Fruit fly (Drosophila melanogaster): ENCODE data around the gene Blos3.

Blos3 gene

DNA sequence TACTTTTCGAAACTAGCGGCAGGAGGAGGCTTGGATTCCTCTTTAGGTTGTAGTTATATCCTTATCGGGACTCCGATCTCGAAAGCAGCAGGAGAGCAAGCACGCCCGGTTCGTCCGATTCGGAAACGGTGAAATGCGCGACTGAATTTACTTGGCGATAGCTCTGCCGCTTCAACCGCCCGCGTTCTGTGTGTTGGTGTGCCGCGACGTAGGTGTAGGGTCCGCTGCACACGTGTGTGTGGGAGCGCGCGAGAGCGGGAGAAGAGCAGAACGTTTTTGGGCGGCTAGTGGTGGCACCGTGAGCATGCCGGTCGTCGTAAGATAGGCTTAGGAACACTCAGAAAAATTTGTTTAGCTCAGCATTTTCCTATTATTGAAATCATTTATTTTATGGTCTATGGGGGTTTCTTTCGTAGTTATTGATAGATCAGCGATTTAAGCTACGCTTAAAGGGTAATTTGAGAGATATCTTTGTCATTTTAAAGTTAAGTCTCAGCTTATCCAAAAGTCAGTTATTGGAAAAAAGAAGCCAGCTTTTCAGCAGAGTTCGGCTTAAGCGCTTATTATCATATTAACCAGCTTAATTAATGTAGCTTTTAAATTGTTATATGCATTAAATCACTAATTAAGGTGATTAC, 29.5 kb upstream of the Blos3 start (continued):
- TF ChIP-seq grau (tag; optimal IDR thresholded peaks at IDR 0.05) (peak; percentile 1), Fer1 (GFP tag; optimal IDR thresholded peaks at IDR 0.05) (no peak), twi (tag; optimal IDR thresholded peaks at IDR 0.05) (no peak), zfh2 (GFP tag; optimal IDR thresholded peaks at IDR 0.05) (no peak), nom (GFP tag; optimal IDR thresholded peaks at IDR 0.05) (peak; percentile 63), Fer3 (tag; optimal IDR thresholded peaks at IDR 0.05) (no peak), CG7745 (tag; optimal IDR thresholded peaks at IDR 0.05) (no peak), D (optimal IDR thresholded peaks at IDR 0.05) (no peak), D (GFP tag; optimal IDR thresholded peaks at IDR 0.05) (no peak), mld (GFP tag; IDR thresholded peaks at IDR 0.05; ENCODE audit: partially characterized antibody) (no peak), Hr78 (GFP tag; optimal IDR thresholded peaks at IDR 0.05) (no peak), danr (GFP tag; IDR thresholded peaks at IDR 0.05) (no peak), CG4328 (GFP tag; optimal IDR thresholded peaks at IDR 0.05) (no peak), vvl (GFP tag; IDR thresholded peaks at IDR 0.05) (no peak), Dref (GFP tag; IDR thresholded peaks at IDR 0.05) (no peak), CG5953 (GFP tag; IDR thresholded peaks at IDR 0.05) (no peak), CG10366 (GFP tag; IDR thresholded peaks at IDR 0.05) (no peak), tgo (GFP tag; IDR thresholded peaks at IDR 0.05) (no peak), so (GFP tag; IDR thresholded peaks at IDR 0.05) (no peak), CG9609 (GFP tag; optimal IDR thresholded peaks at IDR 0.05) (no peak), CG11085 (GFP tag; IDR thresholded peaks at IDR 0.05) (no peak), Hmx (GFP tag; optimal IDR thresholded peaks at IDR 0.05) (no peak), CG13624 (GFP tag; optimal IDR thresholded peaks at IDR 0.05) (peak; percentile 20), CG14441 (GFP tag; IDR thresholded peaks at IDR 0.05) (no peak), CG8359 (GFP tag; optimal IDR thresholded peaks at IDR 0.05; ENCODE audit: borderline replicate concordance) (no peak), Atf-2 (GFP tag; optimal IDR thresholded peaks at IDR 0.05) (peak; percentile 32), sens (GFP tag) (peak; percentile 87), usp (GFP tag; optimal IDR thresholded peaks at IDR 0.05) (no peak), CG6765 (GFP tag; optimal IDR thresholded peaks at IDR 0.05) (no peak), slou (GFP tag; optimal IDR thresholded peaks at IDR 0.05) (no peak), Elba2 (GFP tag; optimal IDR thresholded peaks at IDR 0.05) (no peak), CG16863 (GFP tag; optimal IDR thresholded peaks at IDR 0.05) (no peak), wdn (GFP tag; IDR thresholded peaks at IDR 0.05) (no peak), knrl (GFP tag; IDR thresholded peaks at IDR 0.05; ENCODE audit: partially characterized antibody) (no peak), Sry-δ (GFP tag; optimal IDR thresholded peaks at IDR 0.05) (peak; percentile 78), pnt (GFP tag; optimal IDR thresholded peaks at IDR 0.05) (peak; percentile 24), shn (GFP tag; optimal IDR thresholded peaks at IDR 0.05) (no peak), CG31365 (tag; optimal IDR thresholded peaks at IDR 0.05) (no peak), Dek (tag; optimal IDR thresholded peaks at IDR 0.05) (peak; percentile 8), CG8089 (GFP tag; optimal IDR thresholded peaks at IDR 0.05) (no peak), az2 (GFP tag; optimal IDR thresholded peaks at IDR 0.05) (no peak), gfzf (GFP tag; optimal IDR thresholded peaks at IDR 0.05) (no peak), pum (GFP tag; optimal IDR thresholded peaks at IDR 0.05) (peak; percentile 17), en (GFP tag; optimal IDR thresholded peaks at IDR 0.05) (no peak), CG13775 (GFP tag; optimal IDR thresholded peaks at IDR 0.05) (peak; percentile 15), BEAF-32 (GFP tag; optimal IDR thresholded peaks at IDR 0.05) (peak; percentile 70), CG2120 (GFP tag; optimal IDR thresholded peaks at IDR 0.05) (peak; percentile 31), Dp (GFP tag; optimal IDR thresholded peaks at IDR 0.05) (no peak), CG17829 (tag; optimal IDR thresholded peaks at IDR 0.05) (peak; percentile 39), CG30431 (GFP tag; optimal IDR thresholded peaks at IDR 0.05) (no peak), Drgx (GFP tag; IDR thresholded peaks at IDR 0.05) (no peak), trem (tag; optimal IDR thresholded peaks at IDR 0.05) (no peak)
